Fruit fly (Drosophila melanogaster): ENCODE data around the gene ATPsynCF6.

DNA sequence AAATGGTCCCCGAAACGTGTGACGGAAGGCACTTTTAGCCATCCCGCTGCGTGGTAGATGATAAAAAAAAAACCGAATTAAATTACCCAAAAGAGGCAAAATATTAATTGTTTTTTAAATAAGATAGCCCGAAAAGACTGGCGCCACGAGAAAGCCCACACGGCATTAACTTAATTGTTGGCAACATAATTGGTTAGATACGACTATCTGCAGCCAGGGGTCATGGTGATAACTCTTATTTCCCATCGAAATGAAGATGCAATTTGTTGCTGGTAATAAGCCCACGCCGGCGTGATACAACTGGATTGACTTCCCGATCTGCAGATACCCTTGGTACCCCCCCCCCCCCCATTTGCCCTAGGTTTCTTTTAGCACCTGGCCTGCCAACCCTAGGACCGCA is 28.2 kb downstream of the ATPsynCF6 start:
- TF ChIP-seq N (GFP tag; optimal IDR thresholded peaks at IDR 0.05) (no peak), CrebA (GFP tag; optimal IDR thresholded peaks at IDR 0.05; ENCODE audit: borderline replicate concordance) (no peak), brk (GFP tag; optimal IDR thresholded peaks at IDR 0.05) (no peak), Dif (GFP tag; optimal IDR thresholded peaks at IDR 0.05; ENCODE audit: partially characterized antibody) (no peak), h (GFP tag; optimal IDR thresholded peaks at IDR 0.05) (no peak), CG9705 (GFP tag; optimal IDR thresholded peaks at IDR 0.05) (no peak), CG32264 (GFP tag; optimal IDR thresholded peaks at IDR 0.05) (no peak), pan (optimal IDR thresholded peaks at IDR 0.05) (no peak), usp (GFP tag; optimal IDR thresholded peaks at IDR 0.05) (no peak)
